Worm (Caenorhabditis elegans) whole organism, L2 larva: ENCODE results near the gene Y4C6B.3.

Experiments
- R02D3.7 ChIP-seq: fragments of 150-350 bp; optimal IDR thresholded peaks from 2 replicates; lab custom pipeline; 2014; ENCODE audit warnings: missing biosample characterization, missing genetic modification characterization
- ZK546.5 ChIP-seq: sonication (generic microtip); optimal IDR thresholded peaks from 2 replicates; lab custom pipeline; 2017; ENCODE audit warnings: missing biosample characterization, missing genetic modification characterization
- crh-2 ChIP-seq: sonication (generic microtip); optimal IDR thresholded peaks from 2 replicates; lab custom pipeline; 2017; ENCODE audit warnings: missing biosample characterization, missing genetic modification characterization
- dmd-4 ChIP-seq: sonication (generic microtip); optimal IDR thresholded peaks from 2 replicates; lab custom pipeline; 2017; ENCODE audit warnings: missing biosample characterization, missing genetic modification characterization
- elt-3 ChIP-seq: sonication (generic microtip); optimal IDR thresholded peaks from 2 replicates; lab custom pipeline; 2017; ENCODE audit warnings: missing biosample characterization, missing genetic modification characterization
- gmeb-1 ChIP-seq: fragments of 150-350 bp; optimal IDR thresholded peaks from 2 replicates; lab custom pipeline; 2014; ENCODE audit warnings: missing biosample characterization, missing genetic modification characterization
- lin-11 ChIP-seq: fragments of 150-350 bp; sonication (generic microtip); optimal IDR thresholded peaks from 2 replicates; lab custom pipeline; 2014; ENCODE audit warnings: missing biosample characterization, missing genetic modification characterization, inconsistent platforms, mixed read lengths
- mdl-1 ChIP-seq, 2 experiments: fragments of 150-350 bp in 1 of 2; sonication (generic microtip) in 1 of 2; optimal IDR thresholded peaks; 2 replicates each; lab custom pipeline; 2017; ENCODE audit warnings: missing biosample characterization in 2 of 2, missing genetic modification characterization in 2 of 2
- nhr-11 ChIP-seq: fragments of 150-350 bp; optimal IDR thresholded peaks from 2 replicates; lab custom pipeline; 2014; ENCODE audit warnings: missing biosample characterization, missing genetic modification characterization
- nhr-237 ChIP-seq: fragments of 150-350 bp; optimal IDR thresholded peaks from 2 replicates; lab custom pipeline; 2014; ENCODE audit warnings: missing biosample characterization, missing genetic modification characterization
- unc-39 ChIP-seq: fragments of 150-350 bp; optimal IDR thresholded peaks from 2 replicates; lab custom pipeline; 2014; ENCODE audit warnings: missing biosample characterization, missing genetic modification characterization
- unc-55 ChIP-seq: fragments of 150-350 bp; sonication (generic microtip); optimal IDR thresholded peaks from 3 replicates; lab custom pipeline; 2014; ENCODE audit warnings: missing biosample characterization, missing genetic modification reagents, missing genetic modification characterization

DNA sequence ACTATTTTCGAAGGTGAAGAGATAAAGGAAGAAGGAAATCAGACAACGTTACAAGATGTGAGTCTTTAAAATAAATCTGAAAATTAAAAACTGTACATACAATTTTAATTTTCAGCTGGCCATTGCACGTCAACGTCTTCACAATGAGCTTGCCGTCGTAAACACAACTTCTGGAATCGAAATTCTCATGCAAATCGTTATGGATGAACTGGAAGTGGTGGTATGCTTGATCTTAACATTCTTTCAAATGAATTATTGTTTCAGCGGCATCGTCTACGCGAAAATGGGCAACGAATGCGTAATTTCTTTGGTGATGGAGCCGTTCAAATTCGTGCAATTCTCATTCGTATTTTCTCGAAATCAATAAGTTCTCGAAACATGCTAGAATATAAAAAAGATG, 22.3 kb downstream of the Y4C6B.3 start:
- TF ChIP-seq mdl-1 (tag; optimal IDR thresholded peaks at IDR 0.05; lab: Kevin White, UChicago) (no peak), crh-2 (tag; lab: Kevin White, UChicago) (no peak), unc-39 (tag; lab: Kevin White, UChicago) (no peak), elt-3 (tag; lab: Kevin White, UChicago) (no peak), lin-11 (tag; lab: Kevin White, UChicago) (no peak), dmd-4 (tag; lab: Kevin White, UChicago) (no peak), nhr-237 (tag; lab: Kevin White, UChicago) (no peak), ZK546.5 (tag; lab: Kevin White, UChicago) (no peak), unc-55 (GFP tag; lab: Kevin White, UChicago) (no peak), gmeb-1 (tag; lab: Kevin White, UChicago) (no peak), R02D3.7 (tag; lab: Kevin White, UChicago) (no peak), nhr-11 (tag; lab: Kevin White, UChicago) (no peak)
